Worm (Caenorhabditis elegans): ENCODE results near the gene F44E7.3.
A peak's percentile ranks its signal among the peaks of the same experiment; 100 is the strongest.
"Not testable (repeated sequence)": the region's sequence is repeated elsewhere in the genome, so short reads cannot be mapped to it uniquely, and the experiment has no call there.

Gene F44E7.3

DNA sequence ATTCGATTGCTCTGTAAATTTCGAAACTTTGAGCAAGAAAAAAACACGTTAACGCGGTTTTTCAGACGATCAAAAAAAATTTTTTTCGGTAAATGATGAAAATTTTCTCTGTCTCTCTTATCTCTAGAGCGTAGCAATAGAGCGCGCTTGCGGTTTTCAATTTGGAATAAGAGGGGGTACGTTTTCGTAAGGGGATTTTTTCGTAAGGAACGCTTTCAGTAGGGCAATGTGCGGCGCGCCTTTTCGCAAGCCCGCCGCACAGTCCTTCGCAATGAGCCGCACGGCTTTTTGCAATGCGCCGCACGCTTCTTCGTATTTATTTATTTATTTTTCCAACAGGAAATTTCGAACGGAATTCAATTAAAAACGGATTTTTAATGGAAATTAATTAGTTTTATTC lies 5.2 kb downstream of the F44E7.3 start, which contains the start of gene F44E7.4 (continued):
- TF ChIP-seq hmg-20 (GFP tag; IDR thresholded peaks at IDR 0.05) (peak; percentile 69; the same call in 1 of the 2 replicates), mcd-1 (GFP tag; IDR thresholded peaks at IDR 0.05) (peak; percentile 98), egl-18 (GFP tag; IDR thresholded peaks at IDR 0.05) (0 out of 2 replicates have a peak, but pooled peaks have one; percentile 73), ekl-4 (GFP tag; IDR thresholded peaks at IDR 0.05) (peak; percentile 93), madf-8 (GFP tag; conservative IDR thresholded peaks at IDR 0.05) (peak; percentile 86), rcor-1 (GFP tag; IDR thresholded peaks at IDR 0.05) (peak; percentile 94), attf-6 (GFP tag; IDR thresholded peaks at IDR 0.05) (peak; percentile 77), lin-54 (GFP tag; optimal IDR thresholded peaks at IDR 0.05) (peak; percentile 56), D2030.7 (GFP tag; IDR thresholded peaks at IDR 0.05) (peak; percentile 99), ztf-18 (tag; optimal IDR thresholded peaks at IDR 0.05) (peak; percentile 28), dox-1 (GFP tag; IDR thresholded peaks at IDR 0.05) (peak; percentile 98), sea-2 (GFP tag; IDR thresholded peaks at IDR 0.05) (0 out of 2 replicates have a peak, but pooled peaks have one; percentile 25), ceh-58 (GFP tag; IDR thresholded peaks at IDR 0.05) (0 out of 2 replicates have a peak, but pooled peaks have one; percentile 10), let-526 (GFP tag; IDR thresholded peaks at IDR 0.05) (peak; percentile 92), hmg-1.2 (GFP tag; IDR thresholded peaks at IDR 0.05) (peak; percentile 96), C17E4.6 (GFP tag; IDR thresholded peaks at IDR 0.05) (peak; percentile 89), snpc-4 (tag; optimal IDR thresholded peaks at IDR 0.05) (peak in 3 of 4 experiments; percentile 15 to 37 (median 26)), lin-40 (tag; optimal IDR thresholded peaks at IDR 0.05) (peak; percentile 43), ztf-6 (GFP tag; IDR thresholded peaks at IDR 0.05) (peak; percentile 85), F33H1.4 (GFP tag; IDR thresholded peaks at IDR 0.05) (peak; percentile 79), egl-44 (GFP tag; IDR thresholded peaks at IDR 0.05) (peak; percentile 85), Y79H2A.3 (GFP tag; conservative IDR thresholded peaks at IDR 0.05) (peak; percentile 88), madf-3 (GFP tag; IDR thresholded peaks at IDR 0.05) (peak; percentile 91), lin-26 (GFP tag; IDR thresholded peaks at IDR 0.05) (peak; percentile 86)
- not testable (repeated sequence) for TF ChIP-seq snpc-4 (GFP tag; optimal IDR thresholded peaks at IDR 0.05)

DNA sequence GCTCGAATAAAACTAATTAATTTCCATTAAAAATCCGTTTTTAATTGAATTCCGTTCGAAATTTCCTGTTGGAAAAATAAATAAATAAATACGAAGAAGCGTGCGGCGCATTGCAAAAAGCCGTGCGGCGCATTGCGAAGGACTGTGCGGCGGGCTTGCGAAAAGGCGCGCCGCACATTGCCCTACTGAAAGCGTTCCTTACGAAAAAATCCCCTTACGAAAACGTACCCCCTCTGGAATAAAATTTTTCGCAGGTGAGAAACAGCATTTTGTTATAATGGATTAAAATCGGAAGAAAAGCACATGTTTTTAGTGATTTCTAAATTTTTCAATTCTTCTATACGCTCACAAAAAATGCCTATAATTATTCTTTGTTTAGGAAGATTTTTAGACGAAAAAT lies 6.5 kb downstream of the F44E7.3 start:
- peak; percentile 85 for TF ChIP-seq ceh-100 (GFP tag; IDR thresholded peaks at IDR 0.05)
- peak; percentile 97 for TF ChIP-seq C06A6.2 (GFP tag; conservative IDR thresholded peaks at IDR 0.05)
- TF ChIP-seq dox-1 (GFP tag; IDR thresholded peaks at IDR 0.05), result peak; percentile 93
- peak; percentile 85 for TF ChIP-seq mcd-1 (GFP tag; IDR thresholded peaks at IDR 0.05)
- TF ChIP-seq egrh-3 (GFP tag; IDR thresholded peaks at IDR 0.05), result 0 out of 2 replicates have a peak, but pooled peaks have one; percentile 37
- TF ChIP-seq attf-3 (GFP tag; conservative IDR thresholded peaks at IDR 0.05), result 0 out of 2 replicates have a peak, but pooled peaks have one; percentile 47
- TF ChIP-seq ceh-91 (GFP tag; IDR thresholded peaks at IDR 0.05), result 0 out of 2 replicates have a peak, but pooled peaks have one; percentile 22
- TF ChIP-seq egl-44 (GFP tag; IDR thresholded peaks at IDR 0.05), result peak; percentile 39; the same call in 1 of the 2 replicates
- peak; percentile 46; the same call in 1 of the 2 replicates for TF ChIP-seq cebp-1 (GFP tag; IDR thresholded peaks at IDR 0.05)
- not testable (repeated sequence) for TF ChIP-seq cebp-1 (tag; optimal IDR thresholded peaks at IDR 0.05)
- 0 out of 2 replicates have a peak, but pooled peaks have one; percentile 17 for TF ChIP-seq Y67H2A.10 (GFP tag; conservative IDR thresholded peaks at IDR 0.05)
- TF ChIP-seq madf-6 (GFP tag; IDR thresholded peaks at IDR 0.05), result peak; percentile 54
- TF ChIP-seq hmg-1.2 (GFP tag; IDR thresholded peaks at IDR 0.05), result peak; percentile 46
- peak; percentile 59; the same call in 1 of the 2 replicates for TF ChIP-seq pbrm-1 (GFP tag; IDR thresholded peaks at IDR 0.05)
- TF ChIP-seq D2030.7 (GFP tag; IDR thresholded peaks at IDR 0.05), result peak; percentile 53; the same call in 1 of the 2 replicates
- TF ChIP-seq Y95B8A.8 (GFP tag; IDR thresholded peaks at IDR 0.05), result peak; percentile 41; the same call in 1 of the 2 replicates
- TF ChIP-seq Y53G8AR.9 (GFP tag; conservative IDR thresholded peaks at IDR 0.05), result peak; percentile 37; the same call in 1 of the 2 replicates
- TF ChIP-seq F33H1.4 (GFP tag; IDR thresholded peaks at IDR 0.05), result peak; percentile 42; the same call in 1 of the 2 replicates
- peak; percentile 84 for TF ChIP-seq nfyb-1 (GFP tag; IDR thresholded peaks at IDR 0.05)
- TF ChIP-seq K11D2.4 (GFP tag; IDR thresholded peaks at IDR 0.05), result 0 out of 2 replicates have a peak, but pooled peaks have one; percentile 14
- 0 out of 2 replicates have a peak, but pooled peaks have one; percentile 68 for TF ChIP-seq ztf-28 (GFP tag; IDR thresholded peaks at IDR 0.05)
- peak; percentile 26; the same call in 1 of the 2 replicates for TF ChIP-seq rcor-1 (GFP tag; IDR thresholded peaks at IDR 0.05)
